Worm (Caenorhabditis elegans) whole organism, midembryonic: ENCODE results near the gene srh-139.

ENCODE experiments used
- T22C8.4 ChIP-seq: fragments of 200-800 bp; sonication (Bioruptor generic); IDR thresholded peaks from 2 replicates; pipeline ENCODE4 v1.3.6; 2022; ENCODE audit warnings: missing genetic modification characterization, missing compliant biosample characterization
- cog-1 ChIP-seq: sonication (generic microtip); optimal IDR thresholded peaks from 2 replicates; lab custom pipeline; 2016; ENCODE audit warnings: missing genetic modification characterization, missing compliant biosample characterization
- klf-2 ChIP-seq: fragments of 200-800 bp; sonication (Bioruptor generic); conservative IDR thresholded peaks from 2 replicates; pipeline ENCODE4 v1.3.6; 2022; ENCODE audit warnings: missing genetic modification reagents, missing genetic modification characterization, missing compliant biosample characterization
- med-1 ChIP-seq: sonication (generic microtip); optimal IDR thresholded peaks from 2 replicates; lab custom pipeline; 2017; ENCODE audit warnings: missing genetic modification characterization, mild to moderate bottlenecking, missing compliant biosample characterization, antibody characterized with exemption, missing genetic modification reagents; ENCODE audit not compliant: insufficient read depth
- ref-1 ChIP-seq: fragments of 200-800 bp; sonication (Bioruptor generic); conservative IDR thresholded peaks from 2 replicates; pipeline ENCODE4 v1.3.6; 2022; ENCODE audit warnings: missing genetic modification reagents, missing genetic modification characterization, missing compliant biosample characterization
- ztf-29 ChIP-seq: fragments of 200-800 bp; sonication (Bioruptor generic); IDR thresholded peaks from 2 replicates; pipeline ENCODE4 v1.3.6; 2022; ENCODE audit warnings: missing genetic modification reagents, missing genetic modification characterization, missing compliant biosample characterization

- TF ChIP-seq T22C8.4 (GFP tag; lab: Robert Waterston, UW) (no peak), cog-1 (no peak), ztf-29 (no peak), klf-2 (GFP tag; lab: Robert Waterston, UW) (no peak), ref-1 (no peak), med-1 (GFP tag; lab: Kevin White, UChicago) (no peak)
Measured at ce11 chrV:16445676-16446075, 38.1 kb upstream of the srh-139 start, which contains the start of gene T08G3.6.
